Fruit fly (Drosophila melanogaster) whole organism, embryonic: Measurements from ENCODE around the gene Not10.

Experiments
- CG12942 ChIP-seq: fragments of 200-800 bp; sonication (Bioruptor generic); optimal IDR thresholded peaks from 3 replicates; lab custom pipeline; 2016; ENCODE audit warnings: missing biosample characterization, missing genetic modification characterization
- CG2120 ChIP-seq: fragments of 200-800 bp; sonication (Bioruptor generic); optimal IDR thresholded peaks from 3 replicates; lab custom pipeline; 2016; ENCODE audit warnings: missing biosample characterization, missing genetic modification characterization
- CG30403 ChIP-seq: fragments of 200-800 bp; sonication (Bioruptor generic); optimal IDR thresholded peaks from 3 replicates; lab custom pipeline; 2016; ENCODE audit warnings: missing biosample characterization, missing genetic modification characterization
- Oaz ChIP-seq: fragments of 200-800 bp; sonication (Bioruptor generic); IDR thresholded peaks from 2 replicates; pipeline ENCODE4 v1.3.6; 2022; ENCODE audit warnings: missing biosample characterization, missing genetic modification characterization
- Optix ChIP-seq: fragments of 200-800 bp; sonication (Bioruptor generic); IDR thresholded peaks from 3 replicates; pipeline ENCODE4 v1.3.6; 2022; ENCODE audit warnings: missing biosample characterization, missing genetic modification characterization
- rib ChIP-seq: fragments of 200-800 bp; sonication (Bioruptor generic); IDR thresholded peaks from 2 replicates; pipeline ENCODE4 v1.3.6; 2022; ENCODE audit warnings: missing biosample characterization, missing genetic modification characterization

DNA sequence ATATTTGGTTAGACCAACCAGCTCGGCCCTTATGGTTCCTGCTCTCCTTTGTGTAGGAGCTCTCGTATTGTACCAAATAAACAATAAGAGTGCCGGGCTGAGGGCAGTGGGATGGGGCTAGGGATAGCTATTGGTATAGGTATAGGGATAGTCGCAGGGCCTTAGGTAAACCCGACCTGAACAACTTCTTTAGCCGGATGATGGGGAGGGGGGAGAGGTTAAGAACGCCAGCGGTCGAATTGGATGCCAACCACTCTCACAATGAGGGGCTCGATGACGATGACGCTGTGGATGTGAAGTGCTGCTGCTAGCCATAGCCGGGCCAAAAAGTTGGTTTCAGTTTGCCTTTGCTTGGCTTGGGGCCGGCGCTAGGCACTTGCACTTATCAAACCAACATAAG, 16.9 kb downstream of the Not10 start:
- no peak for TF ChIP-seq Oaz (GFP tag; lab: Robert Waterston, UW)
- no peak for TF ChIP-seq CG2120 (GFP tag; lab: Kevin White, UChicago)
- no peak for TF ChIP-seq CG30403 (GFP tag; lab: Kevin White, UChicago)
- TF ChIP-seq Optix (GFP tag; lab: Robert Waterston, UW): no peak
- TF ChIP-seq rib: no peak
- TF ChIP-seq CG12942: no peak
